Fruit fly (Drosophila melanogaster): ENCODE measurements around the gene CG18180.

- TF ChIP-seq Clk (GFP tag; optimal IDR thresholded peaks at IDR 0.05) (no peak), kay (GFP tag; ENCODE audit: borderline replicate concordance) (no peak), Crg-1 (GFP tag; optimal IDR thresholded peaks at IDR 0.05) (no peak)
Observed at dm6 chr3L:9691476-9691826, 50.6 kb downstream of the CG18180 start.

Data from whole organism, adult.